Worm (Caenorhabditis elegans) whole organism, late embryonic: ENCODE data around the gene wrm-1.

Experiments
- F13H6.1 ChIP-seq: sonication (generic microtip); optimal IDR thresholded peaks from 2 replicates; lab custom pipeline; 2016; ENCODE audit warnings: missing genetic modification characterization, missing compliant biosample characterization
- ama-1 ChIP-seq: fragments of 150-350 bp; optimal IDR thresholded peaks from 2 replicates; lab custom pipeline; 2014
- ztf-16 ChIP-seq: sonication (generic microtip); optimal IDR thresholded peaks from 2 replicates; lab custom pipeline; 2017; ENCODE audit warnings: missing genetic modification characterization, missing compliant biosample characterization

DNA sequence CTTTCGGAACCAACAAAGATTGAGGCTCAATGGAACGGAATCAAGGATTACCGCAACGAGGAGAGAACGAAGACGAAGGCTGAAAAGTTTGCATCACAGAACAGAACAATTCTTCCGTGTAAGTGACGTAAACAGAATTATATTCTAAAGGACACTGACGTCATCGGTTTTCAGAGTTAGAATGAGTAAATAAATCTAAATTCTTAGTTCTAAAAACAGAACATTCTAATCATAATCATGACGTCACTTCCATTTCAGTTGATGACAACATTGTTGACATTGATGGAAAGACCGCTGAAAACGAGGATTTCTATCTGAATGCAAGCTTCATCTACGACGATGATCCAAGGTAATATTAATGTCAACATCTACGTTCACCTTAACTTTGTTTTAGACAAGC, 41.3 kb downstream of the wrm-1 start:
- no peak for TF ChIP-seq F13H6.1 (tag; lab: Kevin White, UChicago)
- TF ChIP-seq ama-1 (lab: Kevin White, UChicago): no peak
- TF ChIP-seq ztf-16 (tag; lab: Kevin White, UChicago): no peak
